Fruit fly (Drosophila melanogaster): ENCODE data around the gene sd.

DNA sequence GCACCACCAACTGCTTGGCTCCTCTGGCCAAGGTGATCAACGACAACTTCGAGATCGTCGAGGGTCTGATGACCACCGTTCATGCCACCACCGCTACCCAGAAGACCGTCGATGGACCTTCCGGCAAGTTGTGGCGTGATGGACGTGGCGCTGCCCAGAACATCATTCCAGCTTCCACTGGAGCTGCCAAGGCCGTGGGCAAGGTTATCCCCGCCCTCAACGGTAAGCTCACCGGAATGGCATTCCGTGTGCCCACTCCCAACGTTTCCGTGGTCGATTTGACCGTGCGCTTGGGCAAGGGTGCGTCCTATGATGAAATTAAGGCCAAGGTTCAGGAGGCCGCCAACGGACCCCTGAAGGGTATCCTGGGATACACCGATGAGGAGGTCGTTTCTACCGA is 64.6 kb downstream of the sd start:
- TF ChIP-seq psq (optimal IDR thresholded peaks at IDR 0.05), result no peak
- TF ChIP-seq Dll (optimal IDR thresholded peaks at IDR 0.05), result no peak
- no peak for TF ChIP-seq CG8478 (optimal IDR thresholded peaks at IDR 0.05)

All from whole organism.